Worm (Caenorhabditis elegans): Measurements from ENCODE around the gene ift-139.

ift-139 gene

ce11 chrIII:6019512-6020209, 19.6 kb downstream of the ift-139 start, which contains the start of the genes npp-10 and cyk-3:
TSS of gene npp-10 (minus strand) at chrIII:6019562.
TSS of gene cyk-3 (plus strand) at chrIII:6020159.
- TF ChIP-seq peb-1 (tag; optimal IDR thresholded peaks at IDR 0.05) (no peak), mdl-1 (tag; optimal IDR thresholded peaks at IDR 0.05) (no peak), mbf-1 (tag; optimal IDR thresholded peaks at IDR 0.05) (no peak), ceh-82 (tag; optimal IDR thresholded peaks at IDR 0.05) (no peak), lin-11 (tag; optimal IDR thresholded peaks at IDR 0.05) (peak; percentile 0), nhr-237 (tag; optimal IDR thresholded peaks at IDR 0.05) (no peak), mab-5 (tag; optimal IDR thresholded peaks at IDR 0.05) (peak; percentile 6), lsy-2 (tag; optimal IDR thresholded peaks at IDR 0.05) (peak in 1 of 2 experiments; percentile 10), lin-13 (GFP tag; optimal IDR thresholded peaks at IDR 0.05) (no peak), nhr-25 (tag; optimal IDR thresholded peaks at IDR 0.05) (no peak), nhr-129 (tag; optimal IDR thresholded peaks at IDR 0.05) (peak; percentile 61), unc-62 (GFP tag; optimal IDR thresholded peaks at IDR 0.05) (no peak), nhr-21 (tag; optimal IDR thresholded peaks at IDR 0.05) (peak; percentile 2), C34F6.9 (tag; optimal IDR thresholded peaks at IDR 0.05) (peak; percentile 77), nhr-23 (tag; optimal IDR thresholded peaks at IDR 0.05) (no peak)

- TF ChIP-seq fos-1 (tag; optimal IDR thresholded peaks at IDR 0.05) (no peak), sem-4 (tag; optimal IDR thresholded peaks at IDR 0.05) (no peak), lin-11 (tag; optimal IDR thresholded peaks at IDR 0.05) (no peak), ceh-82 (tag; optimal IDR thresholded peaks at IDR 0.05) (no peak), nhr-11 (tag; optimal IDR thresholded peaks at IDR 0.05) (no peak), nhr-237 (tag; optimal IDR thresholded peaks at IDR 0.05) (no peak), ZK546.5 (tag; optimal IDR thresholded peaks at IDR 0.05) (no peak), egl-27 (tag; optimal IDR thresholded peaks at IDR 0.05) (no peak), ama-1 (optimal IDR thresholded peaks at IDR 0.05) (no peak), unc-55 (GFP tag; optimal IDR thresholded peaks at IDR 0.05) (no peak), nhr-21 (tag; optimal IDR thresholded peaks at IDR 0.05) (no peak), unc-62 (GFP tag; optimal IDR thresholded peaks at IDR 0.05) (no peak), nhr-6 (tag; optimal IDR thresholded peaks at IDR 0.05) (no peak), ceh-16 (tag; optimal IDR thresholded peaks at IDR 0.05) (no peak), blmp-1 (tag; optimal IDR thresholded peaks at IDR 0.05; ENCODE audit: insufficient read depth) (no peak), zag-1 (tag; optimal IDR thresholded peaks at IDR 0.05) (no peak), lin-13 (GFP tag; optimal IDR thresholded peaks at IDR 0.05) (no peak), Y55F3AM.14 (GFP tag; optimal IDR thresholded peaks at IDR 0.05) (no peak), elt-1 (tag; optimal IDR thresholded peaks at IDR 0.05) (no peak)
These were observed 28.0 kb downstream of the ift-139 start for ce11 chrIII:6011310-6011709.

ce11 chrIII:6008989-6009610, 30.2 kb downstream of the ift-139 start, which contains the start of the genes gcna-1 and eftu-2:
TSS of gene gcna-1 (minus strand) at chrIII:6009084.
TSS of gene eftu-2 (plus strand) at chrIII:6009560.
- no peak for TF ChIP-seq fos-1 (tag; optimal IDR thresholded peaks at IDR 0.05)
- TF ChIP-seq Y55F3AM.14 (GFP tag; optimal IDR thresholded peaks at IDR 0.05), result no peak
- no peak for TF ChIP-seq mab-5 (tag; optimal IDR thresholded peaks at IDR 0.05)
- no peak for TF ChIP-seq sma-9 (GFP tag; optimal IDR thresholded peaks at IDR 0.05)
- no peak for TF ChIP-seq sma-9 (tag; optimal IDR thresholded peaks at IDR 0.05)
- no peak for TF ChIP-seq nhr-237 (tag; optimal IDR thresholded peaks at IDR 0.05)
- TF ChIP-seq dmd-4 (tag; optimal IDR thresholded peaks at IDR 0.05), result no peak
- no peak for TF ChIP-seq lin-11 (tag; optimal IDR thresholded peaks at IDR 0.05)
- no peak for TF ChIP-seq nhr-21 (tag; optimal IDR thresholded peaks at IDR 0.05)
- TF ChIP-seq gmeb-1 (tag; optimal IDR thresholded peaks at IDR 0.05), result peak; percentile 72
- TF ChIP-seq unc-55 (GFP tag; optimal IDR thresholded peaks at IDR 0.05), result peak; percentile 47
- no peak for TF ChIP-seq unc-62 (GFP tag; optimal IDR thresholded peaks at IDR 0.05)
- no peak for TF ChIP-seq C34F6.9 (tag; optimal IDR thresholded peaks at IDR 0.05)
- peak; percentile 76 to 96 for TF ChIP-seq lsy-2 (tag; optimal IDR thresholded peaks at IDR 0.05)
- TF ChIP-seq nhr-129 (tag; optimal IDR thresholded peaks at IDR 0.05), result peak; percentile 16
- TF ChIP-seq sma-3 (GFP tag; optimal IDR thresholded peaks at IDR 0.05), result peak; percentile 20

- no peak for TF ChIP-seq nhr-11 (tag; optimal IDR thresholded peaks at IDR 0.05)
- peak; percentile 21 for TF ChIP-seq unc-55 (GFP tag; optimal IDR thresholded peaks at IDR 0.05)
These were observed 32.8 kb downstream of the ift-139 start for ce11 chrIII:6006453-6006852.

All from whole organism, L2 larva.